Fruit fly (Drosophila melanogaster) whole organism, embryonic: ENCODE results near the gene Trf4-2.

Experiments used
- Abd-B ChIP-seq: fragments of 200-800 bp; sonication (Bioruptor generic); optimal IDR thresholded peaks from 2 replicates; lab custom pipeline; 2018; ENCODE audit warnings: missing biosample characterization, mild to moderate bottlenecking, missing genetic modification characterization, moderate library complexity
- Atf-2 ChIP-seq: fragments of 200-800 bp; sonication (Bioruptor generic); optimal IDR thresholded peaks from 2 replicates; lab custom pipeline; 2016; ENCODE audit warnings: missing biosample characterization, missing genetic modification characterization
- BEAF-32 ChIP-seq: fragments of 200-800 bp; sonication (Bioruptor generic); optimal IDR thresholded peaks from 3 replicates; lab custom pipeline; 2017; ENCODE audit warnings: missing biosample characterization, missing genetic modification characterization, mild to moderate bottlenecking, moderate library complexity, missing genetic modification reagents
- Bteb2 ChIP-seq: fragments of 200-800 bp; sonication (Bioruptor generic); optimal IDR thresholded peaks from 2 replicates; lab custom pipeline; 2016; ENCODE audit warnings: missing biosample characterization, missing genetic modification characterization
- CG10431 ChIP-seq: fragments of 200-800 bp; sonication (Bioruptor generic); optimal IDR thresholded peaks from 3 replicates; lab custom pipeline; 2018; ENCODE audit warnings: missing biosample characterization, mild to moderate bottlenecking, missing genetic modification characterization
- CG10959 ChIP-seq: fragments of 200-800 bp; sonication (Bioruptor generic); IDR thresholded peaks from 2 replicates; pipeline ENCODE4 v1.3.6; 2022; ENCODE audit warnings: missing biosample characterization, missing genetic modification characterization
- CG11456 ChIP-seq: fragments of 200-800 bp; sonication (Bioruptor generic); IDR thresholded peaks from 3 replicates; pipeline ENCODE4 v1.3.6; 2022; ENCODE audit warnings: missing biosample characterization, missing genetic modification characterization
- CG11560 ChIP-seq: fragments of 200-800 bp; sonication (Bioruptor generic); IDR thresholded peaks from 3 replicates; pipeline ENCODE4 v1.3.6; 2022; ENCODE audit warnings: missing biosample characterization, missing genetic modification characterization
- CG12104 ChIP-seq: fragments of 200-800 bp; sonication (Bioruptor generic); optimal IDR thresholded peaks from 3 replicates; lab custom pipeline; 2016; ENCODE audit warnings: missing biosample characterization, missing genetic modification characterization
- CG12391 ChIP-seq: fragments of 200-800 bp; sonication (Bioruptor generic); optimal IDR thresholded peaks from 3 replicates; lab custom pipeline; 2018; ENCODE audit warnings: missing biosample characterization, mild to moderate bottlenecking, missing genetic modification characterization, moderate library complexity
- CG13296 ChIP-seq: fragments of 200-800 bp; sonication (Bioruptor generic); optimal IDR thresholded peaks from 3 replicates; lab custom pipeline; 2018; ENCODE audit warnings: missing biosample characterization, mild to moderate bottlenecking, missing genetic modification characterization
- CG16863 ChIP-seq: fragments of 200-800 bp; sonication (Bioruptor generic); optimal IDR thresholded peaks from 3 replicates; lab custom pipeline; 2016; ENCODE audit warnings: missing biosample characterization, missing genetic modification characterization
- CG17612 ChIP-seq: fragments of 200-800 bp; sonication (Bioruptor generic); IDR thresholded peaks from 2 replicates; pipeline ENCODE4 v1.3.6; 2022; ENCODE audit warnings: missing biosample characterization, missing genetic modification characterization
- CG18764 ChIP-seq: fragments of 200-800 bp; sonication (Bioruptor generic); optimal IDR thresholded peaks from 3 replicates; lab custom pipeline; 2016; ENCODE audit warnings: missing biosample characterization, missing genetic modification characterization
- CG3995 ChIP-seq: fragments of 200-800 bp; sonication (Bioruptor generic); optimal IDR thresholded peaks from 3 replicates; lab custom pipeline; 2016; ENCODE audit warnings: missing biosample characterization, missing genetic modification characterization
- CG43689 ChIP-seq: fragments of 200-800 bp; sonication (Bioruptor generic); IDR thresholded peaks from 2 replicates; pipeline ENCODE4 v1.3.6; 2022; ENCODE audit warnings: missing biosample characterization, missing genetic modification characterization
- CG6254 ChIP-seq: fragments of 200-800 bp; sonication (Bioruptor generic); optimal IDR thresholded peaks from 3 replicates; lab custom pipeline; 2017; ENCODE audit warnings: mild to moderate bottlenecking, missing biosample characterization, missing genetic modification reagents, missing genetic modification characterization
- CG7357 ChIP-seq: fragments of 200-800 bp; sonication (Bioruptor generic); IDR thresholded peaks from 3 replicates; pipeline ENCODE4 v1.3.6; 2022; ENCODE audit warnings: missing biosample characterization, missing genetic modification characterization
- CG7928 ChIP-seq: fragments of 200-800 bp; sonication (Bioruptor generic); optimal IDR thresholded peaks from 2 replicates; lab custom pipeline; 2017; ENCODE audit warnings: missing biosample characterization, mild to moderate bottlenecking, missing genetic modification characterization
- CG8765 ChIP-seq: fragments of 200-800 bp; sonication (Bioruptor generic); IDR thresholded peaks from 2 replicates; pipeline ENCODE4 v1.3.6; 2022; ENCODE audit warnings: missing biosample characterization, missing genetic modification characterization
- Dek ChIP-seq: fragments of 200-800 bp; sonication (Bioruptor generic); optimal IDR thresholded peaks from 3 replicates; lab custom pipeline; 2019; ENCODE audit warnings: missing biosample characterization, mild to moderate bottlenecking, missing genetic modification characterization, moderate library complexity
- Dll ChIP-seq: fragments of 200-800 bp; sonication (Bioruptor generic); IDR thresholded peaks from 4 replicates; pipeline ENCODE4 v1.3.6; 2022; ENCODE audit warnings: missing biosample characterization, missing genetic modification characterization; ENCODE audit not compliant: partially characterized antibody
- Doc2 ChIP-seq: fragments of 200-800 bp; sonication (Bioruptor generic); IDR thresholded peaks from 2 replicates; pipeline ENCODE4 v1.3.6; 2022; ENCODE audit warnings: missing biosample characterization, missing genetic modification characterization
- Drgx ChIP-seq: fragments of 200-800 bp; sonication (Bioruptor generic); IDR thresholded peaks from 2 replicates; pipeline ENCODE4 v1.3.6; 2022; ENCODE audit warnings: missing biosample characterization, missing genetic modification characterization
- Ets65A ChIP-seq: fragments of 200-800 bp; sonication (Bioruptor generic); peaks from one replicate; lab custom pipeline; 2016; ENCODE audit warnings: missing biosample characterization, missing genetic modification characterization
- H15 ChIP-seq: fragments of 200-800 bp; sonication (Bioruptor generic); IDR thresholded peaks from 3 replicates; pipeline ENCODE4 v1.3.6; 2022; ENCODE audit warnings: missing biosample characterization, missing genetic modification characterization
- Hmr ChIP-seq: fragments of 200-800 bp; sonication (Bioruptor generic); optimal IDR thresholded peaks from 3 replicates; lab custom pipeline; 2017; ENCODE audit warnings: mild to moderate bottlenecking, missing biosample characterization, missing genetic modification reagents, missing genetic modification characterization
- Hmx ChIP-seq: fragments of 200-800 bp; sonication (Bioruptor generic); optimal IDR thresholded peaks from 2 replicates; lab custom pipeline; 2016; ENCODE audit warnings: missing biosample characterization, missing genetic modification characterization
- Hr39 ChIP-seq: fragments of >200 bp; optimal IDR thresholded peaks from 2 replicates; lab custom pipeline; 2017
- Jarid2 ChIP-seq: fragments of 200-800 bp; sonication (Bioruptor generic); optimal IDR thresholded peaks from 3 replicates; lab custom pipeline; 2017; ENCODE audit warnings: mild to moderate bottlenecking, missing biosample characterization, missing genetic modification reagents, missing genetic modification characterization
- Max ChIP-seq: fragments of 200-800 bp; sonication (Bioruptor generic); optimal IDR thresholded peaks from 2 replicates; lab custom pipeline; 2016; ENCODE audit warnings: missing biosample characterization, mild to moderate bottlenecking, missing genetic modification characterization
- NC2α ChIP-seq: fragments of 200-800 bp; sonication (Bioruptor generic); optimal IDR thresholded peaks from 2 replicates; lab custom pipeline; 2016; ENCODE audit warnings: missing biosample characterization, missing genetic modification characterization
- Oli ChIP-seq: fragments of 200-800 bp; sonication (Bioruptor generic); optimal IDR thresholded peaks from 2 replicates; lab custom pipeline; 2018; ENCODE audit warnings: missing biosample characterization, mild to moderate bottlenecking, missing genetic modification characterization, moderate library complexity
- Ravus ChIP-seq: fragments of 200-800 bp; sonication (Bioruptor generic); IDR thresholded peaks from 2 replicates; pipeline ENCODE4 v1.3.6; 2022; ENCODE audit warnings: missing biosample characterization, missing genetic modification characterization
- ato ChIP-seq: fragments of 200-800 bp; sonication (Bioruptor generic); IDR thresholded peaks from 2 replicates; pipeline ENCODE4 v1.3.6; 2022; ENCODE audit warnings: missing biosample characterization, missing genetic modification characterization; ENCODE audit not compliant: partially characterized antibody
- bowl ChIP-seq: fragments of 200-800 bp; sonication (Bioruptor generic); IDR thresholded peaks from 2 replicates; pipeline ENCODE4 v1.3.6; 2022; ENCODE audit warnings: missing biosample characterization, missing genetic modification characterization
- cato ChIP-seq: fragments of 200-800 bp; sonication (Bioruptor generic); optimal IDR thresholded peaks from 2 replicates; lab custom pipeline; 2016; ENCODE audit warnings: missing biosample characterization, missing genetic modification characterization, borderline replicate concordance
- chm ChIP-seq: fragments of 200-800 bp; sonication (Bioruptor generic); IDR thresholded peaks from 2 replicates; pipeline ENCODE4 v1.3.6; 2022; ENCODE audit warnings: missing biosample characterization, missing genetic modification characterization
- corto ChIP-seq: fragments of 200-800 bp; sonication (Bioruptor generic); optimal IDR thresholded peaks from 2 replicates; lab custom pipeline; 2016; ENCODE audit warnings: missing biosample characterization, mild to moderate bottlenecking, missing genetic modification characterization, moderate library complexity
- cwo ChIP-seq: fragments of 200-800 bp; sonication (Bioruptor generic); optimal IDR thresholded peaks from 3 replicates; lab custom pipeline; 2017; ENCODE audit warnings: missing biosample characterization, missing genetic modification characterization, mild to moderate bottlenecking, moderate library complexity, missing genetic modification reagents
- en ChIP-seq: fragments of 200-800 bp; sonication (Bioruptor generic); optimal IDR thresholded peaks from 2 replicates; lab custom pipeline; 2016; ENCODE audit warnings: missing biosample characterization, missing genetic modification characterization
- exex ChIP-seq: fragments of 200-800 bp; sonication (Bioruptor generic); optimal IDR thresholded peaks from 4 replicates; lab custom pipeline; 2018; ENCODE audit warnings: missing biosample characterization, mild to moderate bottlenecking, missing genetic modification characterization, moderate library complexity
- gcm ChIP-seq: fragments of 200-800 bp; sonication (Bioruptor generic); optimal IDR thresholded peaks from 2 replicates; lab custom pipeline; 2019; ENCODE audit warnings: missing biosample characterization, mild to moderate bottlenecking, missing genetic modification characterization, moderate library complexity
- gem ChIP-seq: fragments of 200-800 bp; sonication (Bioruptor generic); optimal IDR thresholded peaks from 2 replicates; lab custom pipeline; 2019; ENCODE audit warnings: missing biosample characterization, mild to moderate bottlenecking, missing genetic modification characterization, moderate library complexity
- hth ChIP-seq: fragments of >200 bp; optimal IDR thresholded peaks from 2 replicates; lab custom pipeline; 2017; ENCODE audit warnings: inconsistent platforms
- lab ChIP-seq: fragments of 200-800 bp; sonication (Bioruptor generic); optimal IDR thresholded peaks from 3 replicates; lab custom pipeline; 2017; ENCODE audit warnings: missing biosample characterization, missing genetic modification characterization, mild to moderate bottlenecking, moderate library complexity, missing genetic modification reagents
- lmd ChIP-seq: fragments of 200-800 bp; sonication (Bioruptor generic); IDR thresholded peaks from 2 replicates; pipeline ENCODE4 v1.3.6; 2022; ENCODE audit warnings: missing biosample characterization, missing genetic modification characterization
- odd ChIP-seq: fragments of 200-800 bp; sonication (Bioruptor generic); optimal IDR thresholded peaks from 2 replicates; lab custom pipeline; 2017; ENCODE audit warnings: missing biosample characterization, mild to moderate bottlenecking, missing genetic modification characterization
- ro ChIP-seq: fragments of 200-800 bp; sonication (Bioruptor generic); IDR thresholded peaks from 2 replicates; pipeline ENCODE4 v1.3.6; 2022; ENCODE audit warnings: missing biosample characterization, missing genetic modification characterization
- trem ChIP-seq: fragments of 200-800 bp; optimal IDR thresholded peaks from 3 replicates; lab custom pipeline; 2019; ENCODE audit warnings: missing biosample characterization, mild to moderate bottlenecking, missing genetic modification characterization, moderate library complexity
- twi ChIP-seq: fragments of 200-800 bp; optimal IDR thresholded peaks from 2 replicates; lab custom pipeline; 2019; ENCODE audit warnings: missing biosample characterization, mild to moderate bottlenecking, missing genetic modification characterization, moderate library complexity

Trf4-2 gene

DNA sequence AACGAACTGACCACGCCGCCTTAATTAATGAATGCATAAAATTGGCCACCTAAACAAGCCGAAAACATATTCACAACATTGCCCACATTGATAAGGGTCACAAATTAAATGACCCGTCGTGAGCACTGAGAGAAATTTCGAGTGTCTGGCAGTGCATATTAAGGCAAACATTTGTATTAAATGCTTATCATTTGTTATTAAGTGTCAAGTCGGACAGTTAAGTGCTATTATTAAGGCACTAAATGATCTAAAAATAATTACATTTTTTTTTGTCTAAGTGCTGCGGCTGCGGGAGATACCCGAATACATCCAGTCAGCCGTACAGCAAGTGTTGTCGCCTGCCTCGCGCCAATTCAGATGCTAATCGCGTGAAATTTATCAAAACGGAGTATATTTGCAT lies 37.5 kb downstream of the Trf4-2 start (continued):
- TF ChIP-seq CG3995 (GFP tag; lab: Kevin White, UChicago) (peak; percentile 29), corto (GFP tag; lab: Kevin White, UChicago) (no peak), CG7928 (GFP tag; lab: Kevin White, UChicago) (peak; percentile 10), hth (lab: Kevin White, UChicago) (no peak), Drgx (GFP tag; lab: Robert Waterston, UW) (no peak), Oli (tag; lab: Kevin White, UChicago) (peak; percentile 76), CG7357 (GFP tag; lab: Robert Waterston, UW) (peak; percentile 55; the same call in 2 of the 3 replicates), Jarid2 (GFP tag; lab: Kevin White, UChicago) (peak; percentile 5), ato (GFP tag; lab: Robert Waterston, UW) (no peak), bowl (GFP tag; lab: Robert Waterston, UW) (no peak), cwo (GFP tag; lab: Kevin White, UChicago) (peak; percentile 64), BEAF-32 (no peak), Ravus (GFP tag; lab: Robert Waterston, UW) (no peak; the same call in 1 of the 2 replicates), Hmr (GFP tag; lab: Kevin White, UChicago) (peak; percentile 44), CG18764 (GFP tag; lab: Kevin White, UChicago) (no peak), gcm (GFP tag; lab: Kevin White, UChicago) (no peak), exex (tag; lab: Kevin White, UChicago) (no peak), Hr39 (no peak), Bteb2 (GFP tag; lab: Kevin White, UChicago) (peak; percentile 24), CG11456 (GFP tag; lab: Robert Waterston, UW) (peak; percentile 66; the same call in 1 of the 3 replicates), en (peak; percentile 33), CG17612 (0 out of 2 replicates have a peak, but pooled peaks have one; percentile 7), twi (tag; lab: Kevin White, UChicago) (no peak), CG10431 (GFP tag; lab: Kevin White, UChicago) (no peak), Ets65A (GFP tag; lab: Kevin White, UChicago) (peak; percentile 91), CG43689 (GFP tag; lab: Robert Waterston, UW) (peak; percentile 66), CG16863 (GFP tag; lab: Kevin White, UChicago) (peak; percentile 54), CG13296 (GFP tag; lab: Kevin White, UChicago) (no peak), odd (no peak), CG6254 (GFP tag; lab: Kevin White, UChicago) (no peak), Atf-2 (GFP tag; lab: Kevin White, UChicago) (peak; percentile 41), CG11560 (tag; lab: Robert Waterston, UW) (0 out of 3 replicates have a peak, but pooled peaks have one; percentile 41), lab (GFP tag; lab: Kevin White, UChicago) (peak; percentile 72), gem (tag; lab: Kevin White, UChicago) (peak; percentile 81), Dek (tag; lab: Kevin White, UChicago) (peak; percentile 59), Hmx (GFP tag; lab: Kevin White, UChicago) (no peak), Max (GFP tag; lab: Kevin White, UChicago) (no peak), CG10959 (GFP tag; lab: Robert Waterston, UW) (no peak), NC2α (no peak), trem (tag; lab: Kevin White, UChicago) (no peak), cato (GFP tag; lab: Kevin White, UChicago) (peak; percentile 24), chm (GFP tag; lab: Robert Waterston, UW) (no peak), Doc2 (GFP tag; lab: Robert Waterston, UW) (peak; percentile 44; the same call in 1 of the 2 replicates), Dll (no peak), CG12391 (tag; lab: Kevin White, UChicago) (peak; percentile 52), lmd (peak; percentile 65), CG8765 (no peak), CG12104 (GFP tag; lab: Kevin White, UChicago) (peak; percentile 25), H15 (GFP tag; lab: Robert Waterston, UW) (peak; percentile 70; the same call in 1 of the 3 replicates), Abd-B (GFP tag; lab: Kevin White, UChicago) (peak; percentile 56), ro (no peak)
